Worm (Caenorhabditis elegans) whole organism, L3 larva: Measurements from ENCODE around the gene wdr-48.

Experiments
- R02D3.7 ChIP-seq: fragments of 150-350 bp; optimal IDR thresholded peaks from 2 replicates; lab custom pipeline; 2014; ENCODE audit warnings: missing biosample characterization, missing genetic modification characterization
- ZK546.5 ChIP-seq: sonication (generic microtip); optimal IDR thresholded peaks from 2 replicates; lab custom pipeline; 2017; ENCODE audit warnings: missing biosample characterization, missing genetic modification characterization
- aly-2 ChIP-seq: fragments of 150-350 bp; optimal IDR thresholded peaks from 2 replicates; lab custom pipeline; 2014; ENCODE audit warnings: missing biosample characterization, missing genetic modification characterization
- ama-1 ChIP-seq: fragments of 150-350 bp; optimal IDR thresholded peaks from 2 replicates; lab custom pipeline; 2018
- ceh-28 ChIP-seq: fragments of 150-350 bp; optimal IDR thresholded peaks from 2 replicates; lab custom pipeline; 2014; ENCODE audit warnings: missing biosample characterization, missing genetic modification reagents, missing genetic modification characterization
- ceh-82 ChIP-seq: fragments of 150-350 bp; optimal IDR thresholded peaks from 2 replicates; lab custom pipeline; 2014; ENCODE audit warnings: missing biosample characterization, missing genetic modification characterization
- ceh-9 ChIP-seq: sonication (generic microtip); optimal IDR thresholded peaks from 2 replicates; lab custom pipeline; 2018; ENCODE audit warnings: missing biosample characterization, missing genetic modification characterization
- daf-12 ChIP-seq: fragments of 150-350 bp; optimal IDR thresholded peaks from 2 replicates; lab custom pipeline; 2014; ENCODE audit warnings: missing biosample characterization, missing genetic modification reagents, missing genetic modification characterization
- egl-27 ChIP-seq: sonication (generic microtip); optimal IDR thresholded peaks from 4 replicates; lab custom pipeline; 2017; ENCODE audit warnings: missing biosample characterization, missing genetic modification reagents, missing genetic modification characterization
- egl-5 ChIP-seq: fragments of 150-350 bp; optimal IDR thresholded peaks from 2 replicates; lab custom pipeline; 2017; ENCODE audit warnings: missing biosample characterization, missing genetic modification reagents, missing genetic modification characterization, inconsistent platforms
- elt-1 ChIP-seq: fragments of 150-350 bp; optimal IDR thresholded peaks from 2 replicates; lab custom pipeline; 2014; ENCODE audit warnings: missing biosample characterization, missing genetic modification characterization
- elt-2 ChIP-seq: sonication (generic microtip); optimal IDR thresholded peaks from 2 replicates; lab custom pipeline; 2016; ENCODE audit warnings: missing genetic modification reagents, mild to moderate bottlenecking, missing genetic modification characterization, missing compliant biosample characterization
- fkh-10 ChIP-seq: sonication (generic microtip); optimal IDR thresholded peaks from 2 replicates; lab custom pipeline; 2017; ENCODE audit warnings: missing biosample characterization, missing genetic modification reagents, missing genetic modification characterization
- fkh-2 ChIP-seq: fragments of 150-350 bp; optimal IDR thresholded peaks from 2 replicates; lab custom pipeline; 2014; ENCODE audit warnings: missing biosample characterization, missing genetic modification reagents, missing genetic modification characterization
- fos-1 ChIP-seq: fragments of 150-350 bp; optimal IDR thresholded peaks from 2 replicates; lab custom pipeline; 2014; ENCODE audit warnings: missing biosample characterization, missing genetic modification characterization
- hmg-11 ChIP-seq: sonication (generic microtip); optimal IDR thresholded peaks from 2 replicates; lab custom pipeline; 2016; ENCODE audit warnings: missing genetic modification characterization, missing compliant biosample characterization
- lin-15B ChIP-seq: fragments of 150-350 bp; optimal IDR thresholded peaks from 2 replicates; lab custom pipeline; 2014; ENCODE audit warnings: missing biosample characterization, missing genetic modification characterization
- lin-39 ChIP-seq: fragments of 150-350 bp; optimal IDR thresholded peaks from 2 replicates; lab custom pipeline; 2018; ENCODE audit warnings: missing biosample characterization, missing genetic modification reagents, missing genetic modification characterization
- lsy-12 ChIP-seq: sonication (generic microtip); optimal IDR thresholded peaks from 2 replicates; lab custom pipeline; 2016; ENCODE audit warnings: mild to moderate bottlenecking, missing genetic modification characterization, missing compliant biosample characterization
- mdl-1 ChIP-seq: fragments of 150-350 bp; optimal IDR thresholded peaks from 2 replicates; lab custom pipeline; 2014; ENCODE audit warnings: missing biosample characterization, missing genetic modification characterization
- mml-1 ChIP-seq: fragments of 150-350 bp; sonication (generic microtip); optimal IDR thresholded peaks from 3 replicates; lab custom pipeline; 2014; ENCODE audit warnings: missing biosample characterization, missing genetic modification characterization
- nfya-1 ChIP-seq: sonication (generic microtip); optimal IDR thresholded peaks from 2 replicates; lab custom pipeline; 2017; ENCODE audit warnings: missing genetic modification characterization, mild to moderate bottlenecking, missing compliant biosample characterization, antibody characterized with exemption, moderate library complexity; ENCODE audit not compliant: insufficient read depth
- nhr-11 ChIP-seq: fragments of 150-350 bp; optimal IDR thresholded peaks from 2 replicates; lab custom pipeline; 2014; ENCODE audit warnings: missing biosample characterization, missing genetic modification characterization
- nhr-12 ChIP-seq: fragments of 150-350 bp; optimal IDR thresholded peaks from 2 replicates; lab custom pipeline; 2014; ENCODE audit warnings: missing biosample characterization, missing genetic modification characterization
- nhr-23 ChIP-seq: fragments of 150-350 bp; optimal IDR thresholded peaks from 2 replicates; lab custom pipeline; 2014; ENCODE audit warnings: missing biosample characterization, missing genetic modification reagents, missing genetic modification characterization
- nhr-237 ChIP-seq: fragments of 150-350 bp; optimal IDR thresholded peaks from 2 replicates; lab custom pipeline; 2014; ENCODE audit warnings: missing biosample characterization, missing genetic modification characterization
- nhr-25 ChIP-seq: sonication (generic microtip); optimal IDR thresholded peaks from 2 replicates; lab custom pipeline; 2017; ENCODE audit warnings: missing biosample characterization, missing genetic modification characterization
- nhr-43 ChIP-seq: sonication (generic microtip); optimal IDR thresholded peaks from 2 replicates; lab custom pipeline; 2016; ENCODE audit warnings: mild to moderate bottlenecking, missing genetic modification characterization, missing compliant biosample characterization; ENCODE audit not compliant: poor library complexity, severe bottlenecking
- nhr-67 ChIP-seq: fragments of 150-350 bp; optimal IDR thresholded peaks from 2 replicates; lab custom pipeline; 2014; ENCODE audit warnings: missing biosample characterization, missing genetic modification characterization
- nhr-76 ChIP-seq: fragments of 150-350 bp; sonication (generic microtip); optimal IDR thresholded peaks from 5 replicates; lab custom pipeline; 2014; ENCODE audit warnings: missing biosample characterization, missing genetic modification characterization
- pha-4 ChIP-seq: fragments of 150-350 bp; optimal IDR thresholded peaks from 2 replicates; lab custom pipeline; 2014; ENCODE audit warnings: missing biosample characterization, missing genetic modification reagents, missing genetic modification characterization
- pqm-1 ChIP-seq: fragments of 150-350 bp; optimal IDR thresholded peaks from 2 replicates; lab custom pipeline; 2017; ENCODE audit warnings: missing biosample characterization, missing genetic modification characterization, inconsistent platforms
- sea-2 ChIP-seq: fragments of 150-350 bp; sonication (generic microtip); optimal IDR thresholded peaks from 4 replicates; lab custom pipeline; 2014; ENCODE audit warnings: missing biosample characterization, missing genetic modification reagents, missing genetic modification characterization
- snpc-4 ChIP-seq: fragments of 150-350 bp; optimal IDR thresholded peaks from 2 replicates; lab custom pipeline; 2014; ENCODE audit warnings: missing biosample characterization, missing genetic modification characterization
- tbx-2 ChIP-seq: sonication (generic microtip); optimal IDR thresholded peaks from 2 replicates; lab custom pipeline; 2016; ENCODE audit warnings: mild to moderate bottlenecking, missing genetic modification characterization, missing compliant biosample characterization
- unc-39 ChIP-seq: sonication (generic microtip); optimal IDR thresholded peaks from 4 replicates; lab custom pipeline; 2017; ENCODE audit warnings: missing biosample characterization, missing genetic modification characterization
- ztf-11 ChIP-seq: fragments of 150-350 bp; optimal IDR thresholded peaks from 2 replicates; lab custom pipeline; 2014; ENCODE audit warnings: missing biosample characterization, missing genetic modification characterization
- ztf-4 ChIP-seq: fragments of 150-350 bp; optimal IDR thresholded peaks from 2 replicates; lab custom pipeline; 2014; ENCODE audit warnings: missing biosample characterization, missing genetic modification characterization

The wdr-48 gene

ce11 chrIII:4581495-4581894 is 2.8 kb downstream of the wdr-48 start, which contains the start of gene F35G12.12:
Gene F35G12.12, plus strand, starts transcription at chrIII:4581795.
- TF ChIP-seq ama-1 (lab: Kevin White, UChicago), result no peak
- no peak for TF ChIP-seq nhr-23
- TF ChIP-seq pqm-1, result no peak
- TF ChIP-seq elt-1 (tag; lab: Kevin White, UChicago), result no peak
- TF ChIP-seq ztf-4 (tag; lab: Kevin White, UChicago), result no peak
- TF ChIP-seq lsy-12, result no peak
- no peak for TF ChIP-seq egl-27 (tag; lab: Kevin White, UChicago)
- no peak for TF ChIP-seq lin-39
- no peak for TF ChIP-seq lin-15B (tag; lab: Kevin White, UChicago)
- no peak for TF ChIP-seq daf-12 (tag; lab: Kevin White, UChicago)
- TF ChIP-seq ztf-11 (tag; lab: Kevin White, UChicago), result no peak
- no peak for TF ChIP-seq nhr-11 (tag; lab: Kevin White, UChicago)
- TF ChIP-seq aly-2 (tag; lab: Kevin White, UChicago), result no peak
- TF ChIP-seq fkh-10 (GFP tag; lab: Kevin White, UChicago), result no peak
- no peak for TF ChIP-seq egl-5
- no peak for TF ChIP-seq hmg-11 (tag; lab: Kevin White, UChicago)
- no peak for TF ChIP-seq nhr-67 (tag; lab: Kevin White, UChicago)
- no peak for TF ChIP-seq nhr-12 (tag; lab: Kevin White, UChicago)
- no peak for TF ChIP-seq nhr-76 (tag; lab: Kevin White, UChicago)
- TF ChIP-seq, all 47 proteins: peak for 0

DNA sequence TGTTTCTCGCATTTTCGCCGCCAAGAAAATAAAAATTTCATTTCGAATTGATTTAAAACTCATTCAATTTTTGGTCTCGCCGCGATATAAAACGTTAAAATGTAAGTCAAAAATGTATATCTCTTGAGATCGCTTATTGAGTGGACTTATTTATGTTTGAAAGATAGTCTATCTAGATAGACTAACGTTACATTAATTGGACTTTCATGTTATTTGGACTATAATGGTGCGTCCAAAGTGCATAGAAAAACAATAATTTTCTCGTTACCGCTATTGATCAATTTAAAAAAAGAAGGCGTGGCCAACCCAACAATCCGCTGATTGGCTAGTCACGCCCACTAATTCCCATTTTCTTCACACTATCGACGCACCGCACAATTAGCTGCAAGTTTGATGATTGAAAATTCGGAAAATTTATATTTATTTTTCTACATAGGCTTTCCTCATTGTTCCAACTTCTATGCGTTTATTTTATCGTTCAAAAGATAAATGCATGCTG is 5.5 kb downstream of the wdr-48 start, which contains the start of gene F35G12.5:
TSS of gene F35G12.5 (plus strand) at position 51 of the 499 bp plus-strand sequence.
- no peak for TF ChIP-seq mml-1 (tag; lab: Kevin White, UChicago)
- TF ChIP-seq egl-5, result no peak
- peak; percentile 97 for TF ChIP-seq nfya-1 (tag; lab: Kevin White, UChicago)
- no peak for TF ChIP-seq aly-2 (tag; lab: Kevin White, UChicago)

- TF ChIP-seq lin-39 (no peak), fkh-2 (tag; lab: Kevin White, UChicago) (no peak), nhr-237 (tag; lab: Kevin White, UChicago) (no peak), mdl-1 (tag; lab: Kevin White, UChicago) (no peak), sea-2 (GFP tag; lab: Kevin White, UChicago) (no peak), nfya-1 (tag; lab: Kevin White, UChicago) (peak; percentile 90), ceh-82 (tag; lab: Kevin White, UChicago) (no peak), nhr-25 (tag; lab: Kevin White, UChicago) (peak; percentile 32), nhr-43 (tag; lab: Kevin White, UChicago) (no peak), nhr-23 (peak; percentile 73), ztf-4 (tag; lab: Kevin White, UChicago) (no peak), aly-2 (tag; lab: Kevin White, UChicago) (no peak), lin-15B (tag; lab: Kevin White, UChicago) (peak; percentile 26), nhr-67 (tag; lab: Kevin White, UChicago) (no peak), ceh-9 (no peak), unc-39 (tag; lab: Kevin White, UChicago) (no peak), ceh-28 (tag; lab: Kevin White, UChicago) (peak; percentile 9), fos-1 (tag; lab: Kevin White, UChicago) (no peak), snpc-4 (tag; lab: Kevin White, UChicago) (no peak), R02D3.7 (tag; lab: Kevin White, UChicago) (no peak), nhr-11 (tag; lab: Kevin White, UChicago) (no peak), ZK546.5 (tag; lab: Kevin White, UChicago) (no peak), elt-1 (tag; lab: Kevin White, UChicago) (no peak), tbx-2 (no peak), pha-4 (tag; lab: Kevin White, UChicago) (peak; percentile 73), elt-2 (tag; lab: Kevin White, UChicago) (peak; percentile 25), daf-12 (tag; lab: Kevin White, UChicago) (no peak)
Observed at ce11 chrIII:4587177-4587576, 8.5 kb downstream of the wdr-48 start, which contains the start of the genes F35G12.7 and smc-4. Gene F35G12.7, minus strand, starts transcription at chrIII:4587330. Gene smc-4, plus strand, starts transcription at chrIII:4587501.
